Worm (Caenorhabditis elegans): ENCODE measurements around the gene fbxb-112.

ce11 chrII:3459199-3459598, 31.7 kb upstream of the fbxb-112 start:
- TF ChIP-seq nhr-20 (tag; optimal IDR thresholded peaks at IDR 0.05) = no peak
- TF ChIP-seq lin-35 (GFP tag; optimal IDR thresholded peaks at IDR 0.05) = no peak
